Worm (Caenorhabditis elegans) whole organism, L4 larva: ENCODE data around the gene Y48B6A.1.

Source experiments
- F26F4.8 ChIP-seq: fragments of 200-800 bp; sonication (Bioruptor generic); conservative IDR thresholded peaks from 2 replicates; pipeline ENCODE4 v1.3.6; 2022; ENCODE audit warnings: missing genetic modification characterization, missing compliant biosample characterization
- nhr-42 ChIP-seq: fragments of 200-800 bp; sonication (Bioruptor generic); IDR thresholded peaks from 2 replicates; pipeline ENCODE4 v1.3.6; 2022; ENCODE audit warnings: missing genetic modification characterization, missing compliant biosample characterization
- ztf-11 ChIP-seq: fragments of 150-350 bp; optimal IDR thresholded peaks from 2 replicates; lab custom pipeline; 2014; ENCODE audit warnings: missing biosample characterization, missing genetic modification characterization

ce11 chrII:14122065-14122464 is 32.1 kb downstream of the Y48B6A.1 start, which contains the start of gene K09E4.4:
- TF ChIP-seq nhr-42 (GFP tag; lab: Robert Waterston, UW) (no peak), F26F4.8 (GFP tag; lab: Robert Waterston, UW) (no peak), ztf-11 (tag; lab: Kevin White, UChicago) (no peak)
